Fruit fly (Drosophila melanogaster): ENCODE data around the gene HINT1.

DNA sequence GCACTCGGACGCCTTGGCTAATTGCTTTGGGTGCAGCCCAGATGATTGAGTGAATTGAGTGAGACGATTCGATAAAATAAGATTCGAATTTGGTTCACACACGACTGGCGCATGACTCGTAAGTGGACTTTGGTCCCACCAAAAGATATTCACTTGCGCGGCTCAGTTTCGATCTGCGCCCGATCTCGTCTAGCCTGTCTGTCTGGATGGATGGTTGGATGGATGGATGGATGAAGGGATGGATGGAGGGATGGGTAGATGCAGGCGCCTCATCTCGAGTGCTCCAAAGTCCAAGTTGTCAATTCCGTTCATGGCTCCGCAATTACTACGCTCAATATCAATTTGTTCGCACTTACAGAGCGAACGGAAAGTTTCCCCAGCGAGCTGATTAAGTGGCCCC is 32.6 kb downstream of the HINT1 start:
- TF ChIP-seq usp (GFP tag; optimal IDR thresholded peaks at IDR 0.05) (no peak), CG8478 (optimal IDR thresholded peaks at IDR 0.05) (no peak)
